Worm (Caenorhabditis elegans): ENCODE measurements around the gene pitr-6.

DNA sequence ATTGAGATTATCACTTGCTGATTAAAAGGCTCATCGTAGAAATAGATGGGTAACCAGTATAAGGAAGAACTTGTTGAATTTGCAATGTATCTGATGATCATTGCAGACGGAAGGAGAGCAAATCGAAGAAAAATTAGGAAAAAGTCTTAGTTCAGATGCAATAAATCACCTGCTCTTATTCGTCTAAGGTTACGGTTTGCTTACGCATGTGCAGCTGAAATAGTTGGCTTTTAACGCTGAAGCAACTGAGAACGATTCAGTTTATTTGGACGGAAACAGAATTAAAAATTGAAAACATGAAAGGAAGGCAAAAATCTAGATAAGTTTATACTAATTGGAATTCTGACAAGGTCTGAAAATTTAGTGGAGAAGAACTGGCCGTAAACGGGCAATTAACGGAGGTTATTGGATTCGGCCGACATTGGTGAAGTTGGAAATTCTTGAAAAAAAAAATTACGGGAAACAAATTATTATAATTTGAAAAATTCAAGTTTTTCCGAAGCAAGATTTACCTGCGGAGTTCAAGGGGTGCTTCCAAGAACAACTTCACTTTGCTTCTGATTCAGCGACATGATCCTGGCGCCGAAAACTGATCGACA, 7.7 kb downstream of the pitr-6 start, which contains the start of the genes sre-35 and sre-33:
- TF ChIP-seq ceh-9 (tag; optimal IDR thresholded peaks at IDR 0.05) (no peak), egl-27 (tag; optimal IDR thresholded peaks at IDR 0.05) (no peak)
